Fruit fly (Drosophila melanogaster): ENCODE data around the gene CG1233.

The CG1233 gene

dm6 chr3L:342839-343238 is 18.4 kb upstream of the CG1233 start, which contains the start of gene mthl10:
Gene mthl10 (minus strand): TSS chr3L:342915.
- peak; percentile 83 for TF ChIP-seq bab1 (GFP tag; optimal IDR thresholded peaks at IDR 0.05)
- no peak for TF ChIP-seq ovo (GFP tag; optimal IDR thresholded peaks at IDR 0.05)
- TF ChIP-seq CG12768 (GFP tag; optimal IDR thresholded peaks at IDR 0.05), result no peak
- no peak for TF ChIP-seq CG11617 (GFP tag; optimal IDR thresholded peaks at IDR 0.05)

- TF ChIP-seq cnc (optimal IDR thresholded peaks at IDR 0.05) (no peak), kay (GFP tag; ENCODE audit: borderline replicate concordance) (peak; percentile 88)
These were observed 18.0 kb upstream of the CG1233 start for dm6 chr3L:343316-343715.

dm6 chr3L:346656-347640 is 14.3 kb upstream of the CG1233 start, which contains the start of gene mth:
Gene mth (minus strand): TSS chr3L:346957.
- TF ChIP-seq Mnt (GFP tag; optimal IDR thresholded peaks at IDR 0.05), result peak; percentile 19
- no peak for TF ChIP-seq CG14711 (tag; optimal IDR thresholded peaks at IDR 0.05)
- no peak for TF ChIP-seq CG33017 (tag; optimal IDR thresholded peaks at IDR 0.05)
- TF ChIP-seq Hr96 (GFP tag; optimal IDR thresholded peaks at IDR 0.05), result peak; percentile 74
- peak; percentile 29 for TF ChIP-seq CG7101 (tag; optimal IDR thresholded peaks at IDR 0.05)
- TF ChIP-seq Clk (GFP tag; optimal IDR thresholded peaks at IDR 0.05), result peak; percentile 40
- TF ChIP-seq tj (GFP tag; optimal IDR thresholded peaks at IDR 0.05), result peak; percentile 21
- TF ChIP-seq kay (GFP tag; ENCODE audit: borderline replicate concordance), result peak; percentile 77
- TF ChIP-seq pad (GFP tag; optimal IDR thresholded peaks at IDR 0.05), result no peak
- peak; percentile 31 for TF ChIP-seq ovo (GFP tag; optimal IDR thresholded peaks at IDR 0.05)
- TF ChIP-seq CG1620 (GFP tag; optimal IDR thresholded peaks at IDR 0.05), result peak; percentile 70
- TF ChIP-seq cnc (optimal IDR thresholded peaks at IDR 0.05), result no peak
- peak; percentile 1 for TF ChIP-seq CG12768 (GFP tag; optimal IDR thresholded peaks at IDR 0.05)
- peak; percentile 37 for TF ChIP-seq Crg-1 (GFP tag; optimal IDR thresholded peaks at IDR 0.05)
- TF ChIP-seq CG7045 (GFP tag; optimal IDR thresholded peaks at IDR 0.05), result no peak
- peak; percentile 67 for TF ChIP-seq bab1 (GFP tag; optimal IDR thresholded peaks at IDR 0.05)
- peak; percentile 74 for TF ChIP-seq toe (GFP tag; optimal IDR thresholded peaks at IDR 0.05)
- peak; percentile 39 for TF ChIP-seq cic (GFP tag; optimal IDR thresholded peaks at IDR 0.05)
- no peak for TF ChIP-seq CG5204 (GFP tag; optimal IDR thresholded peaks at IDR 0.05)
- peak; percentile 62 for TF ChIP-seq CG11617 (GFP tag; optimal IDR thresholded peaks at IDR 0.05)

DNA sequence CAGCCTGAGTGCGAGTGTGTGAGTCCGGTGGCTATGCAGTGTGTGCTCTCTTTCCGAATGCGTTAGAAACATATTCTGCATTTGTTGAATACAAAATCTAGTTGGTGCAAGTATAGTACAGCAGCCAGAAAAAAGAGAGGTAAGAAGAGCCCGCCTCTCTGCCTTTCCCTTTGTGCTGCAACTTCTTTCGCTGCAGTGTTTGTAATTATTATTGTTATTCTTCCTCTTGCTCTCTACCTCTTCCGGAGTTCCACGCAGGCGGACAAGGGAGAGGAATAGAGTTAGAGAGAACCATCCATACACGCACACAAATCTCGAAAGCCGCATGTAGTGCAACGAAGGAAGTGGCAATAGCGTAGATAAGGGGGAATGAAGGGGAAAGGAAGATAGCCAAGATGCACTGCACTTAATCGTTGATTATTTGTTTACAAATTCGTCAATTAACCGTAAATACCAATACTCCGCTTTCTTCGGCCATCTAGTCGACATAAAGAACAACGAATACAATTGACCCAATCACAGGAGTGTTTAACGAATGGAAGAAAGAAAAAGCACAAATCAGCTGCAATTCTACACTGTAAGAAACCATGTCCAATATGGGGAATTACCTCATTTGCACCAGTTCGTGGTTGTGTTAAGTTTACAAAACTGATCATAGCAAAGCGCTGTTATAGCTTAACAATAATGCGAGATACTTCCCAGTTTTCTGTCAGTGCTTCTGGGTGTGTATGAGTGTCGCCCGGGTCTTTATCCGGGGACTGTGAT is 13.4 kb upstream of the CG1233 start:
- TF ChIP-seq CG7101 (tag; optimal IDR thresholded peaks at IDR 0.05) (peak; percentile 37), CG11617 (GFP tag; optimal IDR thresholded peaks at IDR 0.05) (peak; percentile 53), Mnt (GFP tag; optimal IDR thresholded peaks at IDR 0.05) (no peak), CG7045 (GFP tag; optimal IDR thresholded peaks at IDR 0.05) (peak; percentile 25), cic (GFP tag; optimal IDR thresholded peaks at IDR 0.05) (no peak), CG5204 (GFP tag; optimal IDR thresholded peaks at IDR 0.05) (no peak), toe (GFP tag; optimal IDR thresholded peaks at IDR 0.05) (no peak), kay (GFP tag; ENCODE audit: borderline replicate concordance) (no peak), bab1 (GFP tag; optimal IDR thresholded peaks at IDR 0.05) (peak; percentile 56), CG1620 (GFP tag; optimal IDR thresholded peaks at IDR 0.05) (peak; percentile 15), CG33017 (tag; optimal IDR thresholded peaks at IDR 0.05) (peak; percentile 40), Crg-1 (GFP tag; optimal IDR thresholded peaks at IDR 0.05) (peak; percentile 39), ovo (GFP tag; optimal IDR thresholded peaks at IDR 0.05) (no peak), CG12768 (GFP tag; optimal IDR thresholded peaks at IDR 0.05) (peak; percentile 37), pad (GFP tag; optimal IDR thresholded peaks at IDR 0.05) (peak; percentile 96), tj (GFP tag; optimal IDR thresholded peaks at IDR 0.05) (peak; percentile 66), CG14711 (tag; optimal IDR thresholded peaks at IDR 0.05) (peak; percentile 16), Clk (GFP tag; optimal IDR thresholded peaks at IDR 0.05) (no peak), cnc (optimal IDR thresholded peaks at IDR 0.05) (no peak), Hr96 (GFP tag; optimal IDR thresholded peaks at IDR 0.05) (no peak)

DNA sequence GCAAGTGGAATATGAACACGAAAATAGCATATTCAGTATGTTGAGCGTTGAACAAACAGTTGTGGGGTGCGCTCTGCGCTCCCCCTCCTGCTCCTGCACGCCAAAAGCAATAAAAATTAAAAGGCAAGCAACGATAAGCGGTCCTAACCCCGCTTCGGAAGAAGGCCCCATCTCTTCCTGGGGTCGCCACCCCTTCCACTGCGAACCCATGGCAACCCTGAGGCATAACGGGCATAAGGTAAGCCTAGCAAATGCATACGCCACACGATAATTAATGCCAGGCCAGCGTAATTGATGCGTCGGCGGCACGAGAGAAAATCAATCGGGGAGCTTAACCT is 12.9 kb upstream of the CG1233 start:
- TF ChIP-seq tj (GFP tag; optimal IDR thresholded peaks at IDR 0.05), result peak; percentile 40
- TF ChIP-seq CG7101 (tag; optimal IDR thresholded peaks at IDR 0.05), result no peak

DNA sequence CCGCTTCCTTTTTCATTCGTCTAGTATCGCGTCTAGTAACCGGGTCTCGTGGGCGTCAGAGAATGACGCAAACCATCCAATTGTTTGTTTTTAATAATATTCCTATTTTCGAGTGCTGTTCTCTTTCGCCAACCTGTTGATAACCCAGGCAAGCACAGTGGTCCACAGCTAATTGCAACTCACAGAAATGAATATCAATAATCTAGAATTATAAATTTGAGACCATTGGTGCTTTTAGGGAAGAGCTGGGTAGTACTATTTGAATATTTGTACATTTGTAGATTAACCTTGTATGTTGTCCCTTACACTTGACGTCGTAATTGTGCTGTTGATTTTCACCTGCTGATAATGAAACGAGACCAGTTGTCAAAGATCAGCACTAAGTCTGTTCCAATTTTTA is 11.5 kb upstream of the CG1233 start:
- no peak for TF ChIP-seq pad (GFP tag; optimal IDR thresholded peaks at IDR 0.05)
- TF ChIP-seq CG7101 (tag; optimal IDR thresholded peaks at IDR 0.05), result peak; percentile 41
- peak; percentile 5 for TF ChIP-seq Mnt (GFP tag; optimal IDR thresholded peaks at IDR 0.05)
- TF ChIP-seq tj (GFP tag; optimal IDR thresholded peaks at IDR 0.05), result no peak
- TF ChIP-seq cic (GFP tag; optimal IDR thresholded peaks at IDR 0.05), result peak; percentile 28
- TF ChIP-seq CG14711 (tag; optimal IDR thresholded peaks at IDR 0.05), result peak; percentile 34
- TF ChIP-seq Hr96 (GFP tag; optimal IDR thresholded peaks at IDR 0.05), result no peak
